Worm (Caenorhabditis elegans) whole organism, young adult: ENCODE measurements around the gene col-73.
"Not testable (repeated sequence)": the region's sequence is repeated elsewhere in the genome, so short reads cannot be mapped to it uniquely, and the experiment has no call there.

Source experiments
- B0261.1 ChIP-seq: sonication (generic microtip); optimal IDR thresholded peaks from 2 replicates; lab custom pipeline; 2016; ENCODE audit warnings: mild to moderate bottlenecking, missing genetic modification characterization, moderate library complexity, missing compliant biosample characterization
- B0336.3 ChIP-seq: fragments of 200-800 bp; sonication (Bioruptor generic); IDR thresholded peaks from 2 replicates; pipeline ENCODE4 v1.3.6; 2022; ENCODE audit warnings: missing genetic modification characterization, missing compliant biosample characterization
- C06A6.2 ChIP-seq: fragments of 200-800 bp; sonication (Bioruptor generic); conservative IDR thresholded peaks from 2 replicates; pipeline ENCODE4 v1.3.6; 2022; ENCODE audit warnings: missing genetic modification characterization, missing compliant biosample characterization
- C17E4.6 ChIP-seq: fragments of 200-800 bp; sonication (Bioruptor generic); IDR thresholded peaks from 2 replicates; pipeline ENCODE4 v1.3.6; 2022; ENCODE audit warnings: missing genetic modification reagents, missing genetic modification characterization, missing compliant biosample characterization
- F55B11.4 ChIP-seq: sonication (generic microtip); optimal IDR thresholded peaks from 2 replicates; lab custom pipeline; 2016; ENCODE audit warnings: missing compliant biosample characterization, missing genetic modification characterization, borderline replicate concordance; ENCODE audit not compliant: insufficient read depth
- F57C9.4 ChIP-seq: sonication (generic microtip); optimal IDR thresholded peaks from 2 replicates; lab custom pipeline; 2017; ENCODE audit warnings: mild to moderate bottlenecking, missing genetic modification characterization, missing compliant biosample characterization
- Y53F4B.3 ChIP-seq: fragments of 200-800 bp; sonication (Bioruptor generic); IDR thresholded peaks from 2 replicates; pipeline ENCODE4 v1.3.6; 2022; ENCODE audit warnings: missing genetic modification reagents, missing genetic modification characterization, missing compliant biosample characterization
- Y56A3A.18 ChIP-seq: fragments of 200-800 bp; sonication (Bioruptor generic); IDR thresholded peaks from 2 replicates; pipeline ENCODE4 v1.3.6; 2022; ENCODE audit warnings: missing genetic modification reagents, missing genetic modification characterization, missing compliant biosample characterization
- Y79H2A.3 ChIP-seq: fragments of 200-800 bp; sonication (Bioruptor generic); conservative IDR thresholded peaks from 2 replicates; pipeline ENCODE4 v1.3.6; 2022; ENCODE audit warnings: missing genetic modification reagents, missing genetic modification characterization, missing compliant biosample characterization
- ZK185.1 ChIP-seq: sonication (generic microtip); optimal IDR thresholded peaks from 2 replicates; lab custom pipeline; 2016; ENCODE audit warnings: mild to moderate bottlenecking, missing genetic modification characterization, missing compliant biosample characterization; ENCODE audit not compliant: poor library complexity, severe bottlenecking
- ama-1 ChIP-seq, 3 experiments: fragments of 150-350 bp in 1 of 3; sonication (generic microtip) in 2 of 3; optimal IDR thresholded peaks; 2 replicates each; lab custom pipeline; 2014 to 2018; ENCODE audit warnings: missing biosample characterization in 2 of 3, missing genetic modification characterization in 2 of 3, missing genetic modification reagents in 2 of 3
- cebp-2 ChIP-seq: fragments of 200-800 bp; sonication (Bioruptor generic); IDR thresholded peaks from 2 replicates; pipeline ENCODE4 v1.3.6; 2022; ENCODE audit warnings: missing genetic modification characterization, missing compliant biosample characterization
- ceh-58 ChIP-seq: fragments of 200-800 bp; sonication (Bioruptor generic); IDR thresholded peaks from 2 replicates; pipeline ENCODE4 v1.3.6; 2022; ENCODE audit warnings: missing genetic modification characterization, missing compliant biosample characterization
- dox-1 ChIP-seq: fragments of 200-800 bp; sonication (Bioruptor generic); IDR thresholded peaks from 2 replicates; pipeline ENCODE4 v1.3.6; 2022; ENCODE audit warnings: missing genetic modification reagents, missing genetic modification characterization, missing compliant biosample characterization
- egl-44 ChIP-seq: fragments of 200-800 bp; sonication (Bioruptor generic); IDR thresholded peaks from 2 replicates; pipeline ENCODE4 v1.3.6; 2022; ENCODE audit warnings: missing genetic modification reagents, missing genetic modification characterization, missing compliant biosample characterization
- egrh-3 ChIP-seq: fragments of 200-800 bp; sonication (Bioruptor generic); IDR thresholded peaks from 2 replicates; pipeline ENCODE4 v1.3.6; 2022; ENCODE audit warnings: missing genetic modification reagents, missing genetic modification characterization, missing compliant biosample characterization
- ets-4 ChIP-seq: fragments of 200-800 bp; sonication (Bioruptor generic); optimal IDR thresholded peaks from 2 replicates; lab custom pipeline; 2018; ENCODE audit warnings: mild to moderate bottlenecking, missing genetic modification characterization, missing compliant biosample characterization
- hmg-1.2 ChIP-seq: fragments of 200-800 bp; sonication (Bioruptor generic); IDR thresholded peaks from 2 replicates; pipeline ENCODE4 v1.3.6; 2022; ENCODE audit warnings: missing genetic modification reagents, missing genetic modification characterization, missing compliant biosample characterization
- lag-1 ChIP-seq: fragments of 200-800 bp; sonication (Bioruptor generic); IDR thresholded peaks from 2 replicates; pipeline ENCODE4 v1.3.6; 2022; ENCODE audit warnings: missing genetic modification reagents, missing genetic modification characterization, missing compliant biosample characterization
- let-526 ChIP-seq: fragments of 200-800 bp; sonication (Bioruptor generic); IDR thresholded peaks from 2 replicates; pipeline ENCODE4 v1.3.6; 2022; ENCODE audit warnings: missing genetic modification reagents, missing genetic modification characterization, missing compliant biosample characterization
- mcd-1 ChIP-seq: fragments of 200-800 bp; sonication (Bioruptor generic); IDR thresholded peaks from 2 replicates; pipeline ENCODE4 v1.3.6; 2022; ENCODE audit warnings: missing genetic modification reagents, missing genetic modification characterization, missing compliant biosample characterization
- nfya-2 ChIP-seq: fragments of 200-800 bp; sonication (Bioruptor generic); IDR thresholded peaks from 2 replicates; pipeline ENCODE4 v1.3.6; 2022; ENCODE audit warnings: missing genetic modification reagents, missing genetic modification characterization, missing compliant biosample characterization
- nfyb-1 ChIP-seq: fragments of 200-800 bp; sonication (Bioruptor generic); IDR thresholded peaks from 2 replicates; pipeline ENCODE4 v1.3.6; 2022; ENCODE audit warnings: missing genetic modification reagents, missing genetic modification characterization, missing compliant biosample characterization
- nhr-27 ChIP-seq: fragments of 200-800 bp; sonication (Bioruptor generic); optimal IDR thresholded peaks from 2 replicates; lab custom pipeline; 2018; ENCODE audit warnings: mild to moderate bottlenecking, missing genetic modification characterization, moderate library complexity, missing compliant biosample characterization
- sea-2 ChIP-seq: fragments of 200-800 bp; sonication (Bioruptor generic); IDR thresholded peaks from 2 replicates; pipeline ENCODE4 v1.3.6; 2022; ENCODE audit warnings: missing genetic modification characterization, missing compliant biosample characterization
- snpc-1.3 ChIP-seq: sonication (generic microtip); optimal IDR thresholded peaks from 2 replicates; lab custom pipeline; 2017; ENCODE audit warnings: missing genetic modification characterization, mild to moderate bottlenecking, missing compliant biosample characterization, antibody characterized with exemption, moderate library complexity, missing genotype, missing genetic modification reagents; ENCODE audit not compliant: insufficient read depth
- snpc-3.4 ChIP-seq: sonication (generic microtip); optimal IDR thresholded peaks from 2 replicates; lab custom pipeline; 2017; ENCODE audit warnings: missing genetic modification characterization, mild to moderate bottlenecking, missing compliant biosample characterization, antibody characterized with exemption, moderate library complexity, missing genotype, missing genetic modification reagents
- somi-1 ChIP-seq: fragments of 200-800 bp; sonication (Bioruptor generic); optimal IDR thresholded peaks from 2 replicates; lab custom pipeline; 2018; ENCODE audit warnings: mild to moderate bottlenecking, missing genetic modification characterization, missing compliant biosample characterization
- tbp1 ChIP-seq: fragments of 200-800 bp; sonication (Bioruptor generic); optimal IDR thresholded peaks from 2 replicates; lab custom pipeline; 2018; ENCODE audit warnings: mild to moderate bottlenecking, missing genetic modification characterization, missing compliant biosample characterization
- unc-130 ChIP-seq: sonication (generic microtip); optimal IDR thresholded peaks from 2 replicates; lab custom pipeline; 2016; ENCODE audit warnings: missing genetic modification reagents, missing genetic modification characterization, missing compliant biosample characterization
- zfh-2 ChIP-seq: fragments of 200-800 bp; sonication (Bioruptor generic); conservative IDR thresholded peaks from 2 replicates; pipeline ENCODE4 v1.3.6; 2022; ENCODE audit warnings: missing genetic modification reagents, missing genetic modification characterization, missing compliant biosample characterization
- ztf-3 ChIP-seq: fragments of 200-800 bp; sonication (Bioruptor generic); optimal IDR thresholded peaks from 2 replicates; lab custom pipeline; 2018; ENCODE audit warnings: mild to moderate bottlenecking, missing genetic modification characterization, missing compliant biosample characterization

The col-73 gene

DNA sequence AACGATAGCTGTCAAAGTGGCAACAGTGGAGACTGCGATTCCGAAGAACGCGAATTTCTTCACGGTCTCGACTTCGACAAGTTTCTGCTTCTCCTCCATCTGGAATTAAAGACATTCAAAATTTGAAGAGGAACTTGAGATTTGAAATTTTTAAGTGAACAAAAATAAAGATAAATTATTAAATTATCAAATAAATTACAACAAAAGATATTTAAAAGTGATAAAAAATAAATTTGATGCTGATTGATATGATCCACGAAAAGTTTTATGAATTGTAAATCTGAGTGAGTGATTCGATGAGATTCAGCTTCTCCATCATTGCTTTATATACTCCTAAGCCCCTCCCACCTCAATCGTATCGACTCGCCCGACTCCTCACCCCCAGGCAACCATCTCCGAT, 5.5 kb downstream of the col-73 start, which contains the start of gene col-17:
Gene col-17, minus strand, starts transcription at position 101 of the 400 bp plus-strand sequence.
- TF ChIP-seq nfya-2 (GFP tag; lab: Robert Waterston, UW) = no peak
- no peak for TF ChIP-seq F57C9.4 (tag; lab: Kevin White, UChicago)
- no peak for TF ChIP-seq unc-130 (GFP tag; lab: Kevin White, UChicago)
- no peak for TF ChIP-seq C17E4.6 (GFP tag; lab: Robert Waterston, UW)
- TF ChIP-seq dox-1 (GFP tag; lab: Robert Waterston, UW) = no peak
- TF ChIP-seq sea-2 (GFP tag; lab: Robert Waterston, UW) = no peak
- no peak for TF ChIP-seq C06A6.2
- no peak for TF ChIP-seq Y56A3A.18 (GFP tag; lab: Robert Waterston, UW)
- TF ChIP-seq ama-1 (optimal IDR thresholded peaks at IDR 0.05; lab: Kevin White, UChicago) = no peak
- no peak for TF ChIP-seq ama-1 (GFP tag; optimal IDR thresholded peaks at IDR 0.05; lab: Kevin White, UChicago)
- TF ChIP-seq Y53F4B.3 (GFP tag; lab: Robert Waterston, UW) = no peak
- TF ChIP-seq nhr-27 = no peak
- TF ChIP-seq cebp-2 (GFP tag; lab: Robert Waterston, UW) = no peak

DNA sequence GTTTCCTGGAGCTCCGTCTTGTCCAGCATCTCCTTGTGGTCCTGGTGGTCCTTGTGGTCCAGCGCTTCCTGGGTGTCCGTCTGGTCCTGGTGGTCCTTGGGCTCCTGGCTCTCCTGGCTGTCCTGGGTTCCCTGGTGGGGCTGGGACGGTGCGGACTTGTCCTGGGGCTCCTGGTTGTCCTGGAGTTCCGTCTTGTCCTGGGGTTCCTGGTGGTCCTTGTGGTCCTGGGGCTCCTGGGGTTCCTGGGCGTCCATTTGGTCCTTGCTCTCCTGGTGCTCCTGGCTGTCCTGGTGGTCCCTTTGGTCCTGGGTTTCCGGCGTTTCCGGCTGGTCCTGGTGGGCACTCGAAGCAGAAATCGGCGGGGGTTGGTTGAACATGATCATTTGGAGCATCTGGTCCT, 6.1 kb downstream of the col-73 start:
- 0 out of 2 replicates have a peak, but pooled peaks have one; percentile 33 for TF ChIP-seq dox-1 (GFP tag; lab: Robert Waterston, UW)
- 0 out of 2 replicates have a peak, but pooled peaks have one; percentile 7 for TF ChIP-seq egl-44 (GFP tag; lab: Robert Waterston, UW)
- TF ChIP-seq ceh-58 (GFP tag; lab: Robert Waterston, UW) = 0 out of 2 replicates have a peak, but pooled peaks have one; percentile 11
- peak; percentile 91 for TF ChIP-seq egrh-3
- TF ChIP-seq zfh-2 (GFP tag; lab: Robert Waterston, UW) = peak; percentile 77

DNA sequence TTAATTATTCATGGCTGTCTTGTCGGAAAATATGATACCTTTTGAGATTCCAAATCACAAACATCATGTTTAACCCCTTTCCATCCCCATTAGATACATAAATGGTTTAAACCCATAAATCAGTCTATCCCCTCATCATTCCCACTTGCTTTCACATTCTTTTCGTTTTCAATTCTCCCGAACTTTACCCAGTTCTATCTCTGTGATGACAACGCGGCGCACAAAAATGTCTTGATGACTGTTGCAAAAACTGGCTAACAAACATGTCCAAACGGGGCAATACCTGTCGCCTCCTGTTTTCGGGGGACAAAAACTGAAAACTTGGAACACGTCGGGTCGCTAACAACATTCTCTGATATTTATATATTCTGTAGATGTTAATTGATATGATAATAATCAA, 6.9 kb downstream of the col-73 start:
- TF ChIP-seq ZK185.1 (tag; lab: Kevin White, UChicago) (no peak), ets-4 (GFP tag; lab: Kevin White, UChicago) (no peak), F55B11.4 (tag; lab: Kevin White, UChicago) (no peak), B0336.3 (GFP tag; lab: Robert Waterston, UW) (no peak), tbp1 (GFP tag; lab: Kevin White, UChicago) (no peak), Y79H2A.3 (GFP tag; lab: Robert Waterston, UW) (no peak), zfh-2 (GFP tag; lab: Robert Waterston, UW) (no peak), Y56A3A.18 (GFP tag; lab: Robert Waterston, UW) (no peak), let-526 (no peak), somi-1 (GFP tag; lab: Kevin White, UChicago) (no peak)

ce11 chrII:4863357-4863756, 9.6 kb downstream of the col-73 start, which contains the start of the genes mpst-4 and F11G11.14:
Gene mpst-4 (minus strand): TSS chrII:4863457.
Gene F11G11.14 (plus strand): TSS chrII:4863681.
- TF ChIP-seq snpc-3.4 (tag; lab: Kevin White, UChicago) (no peak), mcd-1 (no peak), ztf-3 (GFP tag; lab: Kevin White, UChicago) (no peak), Y79H2A.3 (GFP tag; lab: Robert Waterston, UW) (no peak), B0261.1 (tag; lab: Kevin White, UChicago) (no peak), nfyb-1 (no peak), hmg-1.2 (GFP tag; lab: Robert Waterston, UW) (no peak), zfh-2 (GFP tag; lab: Robert Waterston, UW) (no peak)
- TF ChIP-seq, all 124 proteins: peak for 0

DNA sequence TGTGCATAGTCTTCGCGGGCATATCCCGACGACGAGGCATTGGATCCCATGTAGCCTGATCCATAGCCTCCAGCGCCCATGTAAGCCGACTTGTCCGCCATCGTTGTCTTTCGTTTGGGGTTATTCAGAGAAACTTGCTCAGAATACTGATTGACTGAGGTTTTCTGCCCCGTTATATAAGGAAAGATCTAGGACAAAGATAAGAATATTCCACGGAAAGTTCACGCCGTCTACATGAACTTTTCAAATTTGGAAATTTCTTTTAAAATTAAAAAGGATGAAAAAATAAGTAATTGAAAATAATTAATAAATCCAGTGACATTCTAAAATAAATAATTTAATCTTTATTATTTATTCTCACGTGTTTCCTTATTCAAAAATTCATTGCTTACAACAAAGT, 12.7 kb downstream of the col-73 start, which contains the start of the genes nspd-5 and F11G11.4:
Gene nspd-5, minus strand, starts transcription at position 101 of the 400 bp plus-strand sequence.
Gene F11G11.4, plus strand, starts transcription at position 335 of the 400 bp plus-strand sequence.
- not testable (repeated sequence) for TF ChIP-seq snpc-1.3 (tag; lab: Kevin White, UChicago); unc-130 (GFP tag; lab: Kevin White, UChicago); lag-1
